Worm (Caenorhabditis elegans) whole organism, L3 larva: Measurements from ENCODE around the gene Y37D8A.5.

ENCODE experiments used
- ZK546.5 ChIP-seq: sonication (generic microtip); optimal IDR thresholded peaks from 2 replicates; lab custom pipeline; 2017; ENCODE audit warnings: missing biosample characterization, missing genetic modification characterization
- aly-2 ChIP-seq: fragments of 150-350 bp; optimal IDR thresholded peaks from 2 replicates; lab custom pipeline; 2014; ENCODE audit warnings: missing biosample characterization, missing genetic modification characterization
- ceh-16 ChIP-seq: sonication (generic microtip); optimal IDR thresholded peaks from 2 replicates; lab custom pipeline; 2017; ENCODE audit warnings: missing biosample characterization, missing genetic modification characterization
- ceh-28 ChIP-seq: fragments of 150-350 bp; optimal IDR thresholded peaks from 2 replicates; lab custom pipeline; 2014; ENCODE audit warnings: missing biosample characterization, missing genetic modification reagents, missing genetic modification characterization
- ceh-82 ChIP-seq: fragments of 150-350 bp; optimal IDR thresholded peaks from 2 replicates; lab custom pipeline; 2014; ENCODE audit warnings: missing biosample characterization, missing genetic modification characterization
- ceh-9 ChIP-seq: sonication (generic microtip); optimal IDR thresholded peaks from 2 replicates; lab custom pipeline; 2018; ENCODE audit warnings: missing biosample characterization, missing genetic modification characterization
- egl-5 ChIP-seq: fragments of 150-350 bp; optimal IDR thresholded peaks from 2 replicates; lab custom pipeline; 2017; ENCODE audit warnings: missing biosample characterization, missing genetic modification reagents, missing genetic modification characterization, inconsistent platforms
- elt-1 ChIP-seq: fragments of 150-350 bp; optimal IDR thresholded peaks from 2 replicates; lab custom pipeline; 2014; ENCODE audit warnings: missing biosample characterization, missing genetic modification characterization
- elt-2 ChIP-seq: sonication (generic microtip); optimal IDR thresholded peaks from 2 replicates; lab custom pipeline; 2016; ENCODE audit warnings: missing genetic modification reagents, mild to moderate bottlenecking, missing genetic modification characterization, missing compliant biosample characterization
- elt-3 ChIP-seq, 3 experiments: fragments of 150-350 bp in 1 of 3; sonication (generic microtip) in 2 of 3; optimal IDR thresholded peaks; 2 replicates in 2 of 3; 4 replicates in 1 of 3; lab custom pipeline; 2014 to 2017; ENCODE audit warnings: missing biosample characterization in 3 of 3, missing genetic modification characterization in 3 of 3
- eor-1 ChIP-seq, 2 experiments: fragments of 150-350 bp; optimal IDR thresholded peaks; 2 replicates each; lab custom pipeline; 2014 to 2018; ENCODE audit warnings: missing biosample characterization in 2 of 2, missing genetic modification characterization in 2 of 2
- fkh-10 ChIP-seq: sonication (generic microtip); optimal IDR thresholded peaks from 2 replicates; lab custom pipeline; 2017; ENCODE audit warnings: missing biosample characterization, missing genetic modification reagents, missing genetic modification characterization
- fkh-2 ChIP-seq: fragments of 150-350 bp; optimal IDR thresholded peaks from 2 replicates; lab custom pipeline; 2014; ENCODE audit warnings: missing biosample characterization, missing genetic modification reagents, missing genetic modification characterization
- fos-1 ChIP-seq: fragments of 150-350 bp; optimal IDR thresholded peaks from 2 replicates; lab custom pipeline; 2014; ENCODE audit warnings: missing biosample characterization, missing genetic modification characterization
- jun-1 ChIP-seq: fragments of 150-350 bp; optimal IDR thresholded peaks from 2 replicates; lab custom pipeline; 2014; ENCODE audit warnings: missing biosample characterization, missing genetic modification reagents, missing genetic modification characterization
- lin-15B ChIP-seq: fragments of 150-350 bp; optimal IDR thresholded peaks from 2 replicates; lab custom pipeline; 2014; ENCODE audit warnings: missing biosample characterization, missing genetic modification characterization
- lin-39 ChIP-seq: fragments of 150-350 bp; optimal IDR thresholded peaks from 2 replicates; lab custom pipeline; 2018; ENCODE audit warnings: missing biosample characterization, missing genetic modification reagents, missing genetic modification characterization
- lsy-12 ChIP-seq: sonication (generic microtip); optimal IDR thresholded peaks from 2 replicates; lab custom pipeline; 2016; ENCODE audit warnings: mild to moderate bottlenecking, missing genetic modification characterization, missing compliant biosample characterization
- mdl-1 ChIP-seq: fragments of 150-350 bp; optimal IDR thresholded peaks from 2 replicates; lab custom pipeline; 2014; ENCODE audit warnings: missing biosample characterization, missing genetic modification characterization
- nfya-1 ChIP-seq: sonication (generic microtip); optimal IDR thresholded peaks from 2 replicates; lab custom pipeline; 2017; ENCODE audit warnings: missing genetic modification characterization, mild to moderate bottlenecking, missing compliant biosample characterization, antibody characterized with exemption, moderate library complexity; ENCODE audit not compliant: insufficient read depth
- nhr-12 ChIP-seq: fragments of 150-350 bp; optimal IDR thresholded peaks from 2 replicates; lab custom pipeline; 2014; ENCODE audit warnings: missing biosample characterization, missing genetic modification characterization
- nhr-237 ChIP-seq: fragments of 150-350 bp; optimal IDR thresholded peaks from 2 replicates; lab custom pipeline; 2014; ENCODE audit warnings: missing biosample characterization, missing genetic modification characterization
- nhr-25 ChIP-seq: sonication (generic microtip); optimal IDR thresholded peaks from 2 replicates; lab custom pipeline; 2017; ENCODE audit warnings: missing biosample characterization, missing genetic modification characterization
- nhr-28 ChIP-seq: fragments of 150-350 bp; optimal IDR thresholded peaks from 2 replicates; lab custom pipeline; 2014; ENCODE audit warnings: missing biosample characterization, missing genetic modification characterization
- nhr-67 ChIP-seq: fragments of 150-350 bp; optimal IDR thresholded peaks from 2 replicates; lab custom pipeline; 2014; ENCODE audit warnings: missing biosample characterization, missing genetic modification characterization
- nhr-77 ChIP-seq: fragments of 150-350 bp; optimal IDR thresholded peaks from 2 replicates; lab custom pipeline; 2014; ENCODE audit warnings: missing biosample characterization, missing genetic modification characterization
- pqm-1 ChIP-seq: fragments of 150-350 bp; optimal IDR thresholded peaks from 2 replicates; lab custom pipeline; 2017; ENCODE audit warnings: missing biosample characterization, missing genetic modification characterization, inconsistent platforms
- sea-2 ChIP-seq: fragments of 150-350 bp; sonication (generic microtip); optimal IDR thresholded peaks from 4 replicates; lab custom pipeline; 2014; ENCODE audit warnings: missing biosample characterization, missing genetic modification reagents, missing genetic modification characterization
- skn-1 ChIP-seq: fragments of 150-350 bp; optimal IDR thresholded peaks from 2 replicates; lab custom pipeline; 2014; ENCODE audit warnings: missing biosample characterization, missing genetic modification characterization
- tbx-2 ChIP-seq: sonication (generic microtip); optimal IDR thresholded peaks from 2 replicates; lab custom pipeline; 2016; ENCODE audit warnings: mild to moderate bottlenecking, missing genetic modification characterization, missing compliant biosample characterization
- unc-39 ChIP-seq: sonication (generic microtip); optimal IDR thresholded peaks from 4 replicates; lab custom pipeline; 2017; ENCODE audit warnings: missing biosample characterization, missing genetic modification characterization
- unc-62 ChIP-seq: fragments of 150-350 bp; sonication (generic microtip); optimal IDR thresholded peaks from 4 replicates; lab custom pipeline; 2014; ENCODE audit warnings: missing biosample characterization, missing genetic modification reagents, missing genetic modification characterization
- ztf-11 ChIP-seq: fragments of 150-350 bp; optimal IDR thresholded peaks from 2 replicates; lab custom pipeline; 2014; ENCODE audit warnings: missing biosample characterization, missing genetic modification characterization
- ztf-4 ChIP-seq: fragments of 150-350 bp; optimal IDR thresholded peaks from 2 replicates; lab custom pipeline; 2014; ENCODE audit warnings: missing biosample characterization, missing genetic modification characterization

Gene Y37D8A.5

ce11 chrIII:12855394-12855793, at the start of gene Y37D8A.5:
TSS of gene Y37D8A.5 (minus strand) at chrIII:12855494.
- TF ChIP-seq fos-1 (tag; lab: Kevin White, UChicago) (no peak), ceh-28 (tag; lab: Kevin White, UChicago) (peak; percentile 23), ztf-11 (tag; lab: Kevin White, UChicago) (no peak), lsy-12 (tag; lab: Kevin White, UChicago) (no peak)

DNA sequence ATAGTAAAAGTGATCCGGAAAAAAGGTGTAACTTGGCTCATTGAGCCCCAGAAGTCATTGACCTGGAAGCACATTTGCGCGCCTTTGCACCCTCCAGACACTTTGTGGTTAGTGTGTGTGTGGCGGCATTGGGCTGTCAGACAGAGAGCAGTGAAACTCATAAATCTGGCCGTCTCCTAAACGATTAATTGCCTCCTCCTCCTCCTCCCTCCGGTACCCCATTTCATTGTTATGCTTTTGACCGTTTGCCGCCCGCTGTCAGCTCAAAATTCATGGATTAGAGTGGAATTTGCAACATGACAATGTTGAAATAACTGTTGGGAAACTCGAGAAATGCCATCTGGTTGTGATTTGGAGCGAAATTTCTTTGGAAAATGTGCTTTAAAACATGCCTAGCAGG, 48.8 kb upstream of the Y37D8A.5 start:
- TF ChIP-seq lin-39 (tag; lab: Kevin White, UChicago) (peak; percentile 27), nhr-12 (tag; lab: Kevin White, UChicago) (no peak)

- TF ChIP-seq unc-39 (tag; lab: Kevin White, UChicago) = no peak
- no peak for TF ChIP-seq nhr-25
- TF ChIP-seq elt-1 (tag; lab: Kevin White, UChicago) = no peak
- no peak for TF ChIP-seq skn-1 (tag; lab: Kevin White, UChicago)
- TF ChIP-seq lin-15B = no peak
- TF ChIP-seq mdl-1 = no peak
- TF ChIP-seq fkh-10 = no peak
- TF ChIP-seq elt-3 (tag; optimal IDR thresholded peaks at IDR 0.05; lab: Kevin White, UChicago) = no peak
Measured at ce11 chrIII:12894207-12894606, 38.9 kb upstream of the Y37D8A.5 start.

ce11 chrIII:12892767-12893166, 37.5 kb upstream of the Y37D8A.5 start:
- no peak for TF ChIP-seq nhr-25
- TF ChIP-seq lin-39 (tag; lab: Kevin White, UChicago) = no peak
- no peak for TF ChIP-seq fos-1 (tag; lab: Kevin White, UChicago)
- TF ChIP-seq ZK546.5 (tag; lab: Kevin White, UChicago) = no peak
- no peak for TF ChIP-seq jun-1 (tag; lab: Kevin White, UChicago)
- TF ChIP-seq nhr-77 (tag; lab: Kevin White, UChicago) = no peak
- no peak for TF ChIP-seq nhr-237
- TF ChIP-seq fkh-10 = peak; percentile 35

- TF ChIP-seq elt-2 (no peak), nhr-67 (tag; lab: Kevin White, UChicago) (no peak), tbx-2 (tag; lab: Kevin White, UChicago) (no peak), pqm-1 (tag; lab: Kevin White, UChicago) (no peak), ztf-11 (tag; lab: Kevin White, UChicago) (no peak), nhr-28 (tag; lab: Kevin White, UChicago) (no peak), ZK546.5 (tag; lab: Kevin White, UChicago) (no peak), aly-2 (tag; lab: Kevin White, UChicago) (no peak), nhr-12 (tag; lab: Kevin White, UChicago) (no peak), unc-39 (tag; lab: Kevin White, UChicago) (no peak), ceh-82 (tag; lab: Kevin White, UChicago) (no peak), ztf-4 (tag; lab: Kevin White, UChicago) (no peak)
Measured at ce11 chrIII:12891580-12891979, 36.3 kb upstream of the Y37D8A.5 start, which contains the start of the genes Y37D8A.29 and unc-71. TSS of gene Y37D8A.29 (minus strand) at chrIII:12891680. TSS of gene unc-71 (minus strand) at chrIII:12891738.

- TF ChIP-seq eor-1 (tag; optimal IDR thresholded peaks at IDR 0.05; lab: Kevin White, UChicago) (no peak), ceh-16 (no peak), nhr-77 (tag; lab: Kevin White, UChicago) (no peak), fkh-2 (tag; lab: Kevin White, UChicago) (no peak), lin-39 (tag; lab: Kevin White, UChicago) (no peak)
Measured at ce11 chrIII:12885153-12885552, 29.9 kb upstream of the Y37D8A.5 start.

DNA sequence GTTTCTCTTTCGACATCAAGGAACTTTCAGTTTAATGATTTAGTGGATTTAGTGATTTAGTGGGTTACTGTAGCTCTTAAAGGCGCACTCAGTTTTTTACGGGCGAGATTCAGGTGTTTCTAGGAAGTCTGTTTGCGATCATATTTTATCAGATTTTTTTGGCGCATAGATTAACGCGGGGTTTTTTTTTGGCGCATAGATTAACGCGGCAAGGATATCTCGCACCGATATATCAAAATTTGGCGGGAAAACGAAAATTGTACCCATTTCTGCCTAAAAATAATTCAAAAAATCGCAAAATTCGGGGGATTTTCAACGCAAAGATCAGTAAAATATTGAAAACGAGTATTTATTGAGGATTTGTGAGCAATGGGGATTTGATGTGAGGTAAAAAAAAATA, 25.4 kb upstream of the Y37D8A.5 start:
- TF ChIP-seq unc-62 (GFP tag; lab: Kevin White, UChicago) = no peak
- no peak for TF ChIP-seq ceh-9 (tag; lab: Kevin White, UChicago)
- TF ChIP-seq mdl-1 = no peak
- TF ChIP-seq nhr-67 (tag; lab: Kevin White, UChicago) = no peak
- no peak for TF ChIP-seq nfya-1 (tag; lab: Kevin White, UChicago)
- no peak for TF ChIP-seq fkh-10
- no peak for TF ChIP-seq nhr-28 (tag; lab: Kevin White, UChicago)
- TF ChIP-seq egl-5 (tag; lab: Kevin White, UChicago) = no peak
- TF ChIP-seq sea-2 (GFP tag; lab: Kevin White, UChicago) = no peak
- TF ChIP-seq ceh-82 (tag; lab: Kevin White, UChicago) = no peak
